Worm (Caenorhabditis elegans): ENCODE data around the gene F36G9.13.

The F36G9.13 gene

DNA sequence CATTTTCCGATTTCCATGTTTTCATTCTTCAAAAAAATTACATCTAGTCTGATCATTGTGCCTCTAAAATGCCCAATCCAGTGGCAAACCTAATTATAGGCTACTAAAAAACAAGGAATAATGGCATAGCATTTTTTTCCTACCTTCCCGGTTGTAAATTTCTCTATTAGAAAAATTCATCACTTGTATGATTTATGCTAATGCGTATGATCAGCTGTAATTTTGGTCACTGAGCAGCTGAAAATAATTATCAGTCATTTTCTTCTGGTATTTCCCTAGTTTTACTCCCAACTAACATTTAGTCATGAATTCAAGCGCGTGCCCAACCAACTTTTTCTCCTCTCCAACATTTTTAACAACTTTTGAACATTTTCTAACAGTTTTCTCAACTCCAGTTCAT lies 27.6 kb upstream of the F36G9.13 start, which contains the start of gene srh-186:
Gene srh-186 (plus strand): TSS at position 301 of the 400 bp plus-strand sequence.
- no peak for TF ChIP-seq ama-1 (optimal IDR thresholded peaks at IDR 0.05)
- TF ChIP-seq ztf-4 (tag; optimal IDR thresholded peaks at IDR 0.05), result no peak
- no peak for TF ChIP-seq skn-1 (tag; optimal IDR thresholded peaks at IDR 0.05)
- TF ChIP-seq mep-1 (tag; optimal IDR thresholded peaks at IDR 0.05), result no peak
- TF ChIP-seq dsc-1 (tag; optimal IDR thresholded peaks at IDR 0.05), result no peak
- TF ChIP-seq pqm-1 (tag; optimal IDR thresholded peaks at IDR 0.05), result no peak
- no peak for TF ChIP-seq lir-3 (tag; optimal IDR thresholded peaks at IDR 0.05; ENCODE audit: poor library complexity)
- no peak for TF ChIP-seq swsn-7 (tag; optimal IDR thresholded peaks at IDR 0.05)
- no peak for TF ChIP-seq zag-1 (tag; optimal IDR thresholded peaks at IDR 0.05)
- TF ChIP-seq isw-1 (GFP tag; IDR thresholded peaks at IDR 0.05), result no peak
- no peak for TF ChIP-seq aha-1 (tag; optimal IDR thresholded peaks at IDR 0.05)

ce11 chrV:15957098-15957497 lies 26.0 kb upstream of the F36G9.13 start, which contains the start of gene F36G9.3:
F36G9.3 (plus strand) TSS chrV:15957398.
- TF ChIP-seq lin-14 (GFP tag; optimal IDR thresholded peaks at IDR 0.05), result no peak
- no peak for TF ChIP-seq jun-1 (tag; optimal IDR thresholded peaks at IDR 0.05)
- TF ChIP-seq C16A3.4 (tag; optimal IDR thresholded peaks at IDR 0.05), result no peak
- no peak for TF ChIP-seq ama-1 (optimal IDR thresholded peaks at IDR 0.05)
- no peak for TF ChIP-seq ets-5 (GFP tag; IDR thresholded peaks at IDR 0.05)
- no peak for TF ChIP-seq elt-2 (tag; optimal IDR thresholded peaks at IDR 0.05)
- TF ChIP-seq efl-1 (optimal IDR thresholded peaks at IDR 0.05), result no peak
- TF ChIP-seq efl-1 (GFP tag; optimal IDR thresholded peaks at IDR 0.05 in 1 of 2), result no peak
- TF ChIP-seq zag-1 (tag; optimal IDR thresholded peaks at IDR 0.05), result no peak
- TF ChIP-seq ceh-8 (GFP tag; optimal IDR thresholded peaks at IDR 0.05), result no peak
- no peak for TF ChIP-seq swsn-7 (tag; optimal IDR thresholded peaks at IDR 0.05)
- TF ChIP-seq hlh-17 (GFP tag; optimal IDR thresholded peaks at IDR 0.05; ENCODE audit: borderline replicate concordance), result no peak
- TF ChIP-seq sup-37 (GFP tag; optimal IDR thresholded peaks at IDR 0.05), result no peak

DNA sequence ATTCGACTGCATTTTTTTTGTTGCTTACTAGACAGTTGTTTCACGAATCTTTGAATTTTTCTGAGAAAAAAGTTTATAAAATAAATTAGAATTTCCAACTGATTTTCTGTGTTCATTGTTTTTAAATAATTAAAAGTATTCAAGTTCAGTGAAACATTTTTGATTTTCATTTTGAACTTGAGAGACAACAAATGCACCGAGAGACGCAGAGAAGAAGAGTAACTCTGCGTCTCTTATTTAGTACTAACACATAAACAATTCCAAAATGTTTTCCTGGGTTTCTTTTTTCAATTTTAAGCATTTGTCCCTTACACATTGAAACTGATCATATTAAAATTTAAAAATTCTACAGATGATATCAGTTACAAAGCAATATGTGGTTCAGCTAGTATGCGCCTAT lies 23.6 kb upstream of the F36G9.13 start:
- TF ChIP-seq nhr-20 (tag; optimal IDR thresholded peaks at IDR 0.05) (peak; percentile 53), lsy-2 (tag; optimal IDR thresholded peaks at IDR 0.05) (peak; percentile 13 to 14), hlh-4 (tag; optimal IDR thresholded peaks at IDR 0.05) (no peak), lin-14 (GFP tag; optimal IDR thresholded peaks at IDR 0.05) (peak; percentile 55), elt-3 (tag; optimal IDR thresholded peaks at IDR 0.05) (no peak), efl-1 (optimal IDR thresholded peaks at IDR 0.05) (peak; percentile 35 to 41), efl-1 (GFP tag; optimal IDR thresholded peaks at IDR 0.05 in 1 of 2) (peak in 1 of 2 experiments; percentile 82), C34B4.2 (tag; optimal IDR thresholded peaks at IDR 0.05) (no peak), mep-1 (tag; optimal IDR thresholded peaks at IDR 0.05) (peak; percentile 8), nhr-85 (tag) (peak; percentile 87), blmp-1 (tag; optimal IDR thresholded peaks at IDR 0.05) (no peak)

DNA sequence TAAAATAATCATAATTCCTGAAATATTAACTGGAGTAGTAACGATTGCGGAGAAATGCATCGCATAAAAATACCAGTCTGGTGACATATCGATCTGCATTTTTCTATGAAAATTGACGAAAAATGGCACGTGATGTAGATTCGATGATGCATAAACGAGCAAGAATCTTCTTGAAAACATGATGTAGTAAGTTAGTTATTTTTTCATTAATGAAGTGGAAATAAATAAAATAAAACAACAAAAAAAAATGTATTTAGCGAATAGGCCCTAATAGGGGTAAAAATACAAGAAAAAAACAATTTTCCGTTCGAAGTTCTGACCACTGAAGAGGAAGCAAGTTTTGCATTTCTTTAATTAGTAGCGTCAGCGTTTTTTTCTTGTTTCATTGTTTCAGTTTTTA lies 18.0 kb upstream of the F36G9.13 start, which contains the start of gene sri-2:
Gene sri-2 (minus strand): TSS at position 101 of the 400 bp plus-strand sequence.
- TF ChIP-seq fkh-8 (tag; optimal IDR thresholded peaks at IDR 0.05) (peak; percentile 39), lin-39 (tag; optimal IDR thresholded peaks at IDR 0.05) (no peak)

ce11 chrV:15967542-15967941 lies 15.6 kb upstream of the F36G9.13 start, which contains the start of gene sri-1:
sri-1 (minus strand) TSS chrV:15967642.
- no peak for TF ChIP-seq ceh-88 (GFP tag; IDR thresholded peaks at IDR 0.05)
- no peak for TF ChIP-seq zip-4 (GFP tag; optimal IDR thresholded peaks at IDR 0.05)
- no peak for TF ChIP-seq efl-3 (GFP tag; optimal IDR thresholded peaks at IDR 0.05)
- no peak for TF ChIP-seq irx-1 (tag; optimal IDR thresholded peaks at IDR 0.05)
- TF ChIP-seq nhr-19 (GFP tag; conservative IDR thresholded peaks at IDR 0.05), result no peak
- no peak for TF ChIP-seq vab-15 (tag; optimal IDR thresholded peaks at IDR 0.05)
- TF ChIP-seq nhr-47 (tag; optimal IDR thresholded peaks at IDR 0.05), result no peak
- no peak for TF ChIP-seq ceh-63 (GFP tag; optimal IDR thresholded peaks at IDR 0.05)
- TF ChIP-seq blmp-1 (tag; optimal IDR thresholded peaks at IDR 0.05), result no peak
- no peak for TF ChIP-seq unc-98 (GFP tag; IDR thresholded peaks at IDR 0.05)
- TF ChIP-seq ztf-11 (tag; optimal IDR thresholded peaks at IDR 0.05), result no peak
- no peak for TF ChIP-seq nhr-77 (tag; optimal IDR thresholded peaks at IDR 0.05)
- no peak for TF ChIP-seq lin-14 (GFP tag; optimal IDR thresholded peaks at IDR 0.05)
- no peak for TF ChIP-seq mef-2 (tag; optimal IDR thresholded peaks at IDR 0.05)
- TF ChIP-seq ztf-4 (tag; optimal IDR thresholded peaks at IDR 0.05), result no peak
- no peak for TF ChIP-seq snpc-4 (tag; optimal IDR thresholded peaks at IDR 0.05)
- TF ChIP-seq swsn-7 (tag; optimal IDR thresholded peaks at IDR 0.05), result no peak
- TF ChIP-seq nhr-12 (tag; optimal IDR thresholded peaks at IDR 0.05), result no peak

Measured in whole organism, L1 larva.